Fruit fly (Drosophila melanogaster) Kc167 (cell line): ENCODE data around the gene loj.

Experiments used
- Myc ChIP-seq: fragments of >200 bp; optimal IDR thresholded peaks from 2 replicates; lab custom pipeline; 2017; ENCODE audit warnings: missing external identifiers
- Sin3A ChIP-seq: fragments of >200 bp; optimal IDR thresholded peaks from 2 replicates; lab custom pipeline; 2018; ENCODE audit warnings: missing external identifiers
- insv ChIP-seq: fragments of >200 bp; optimal IDR thresholded peaks from 3 replicates; lab custom pipeline; 2018; ENCODE audit warnings: missing external identifiers
- psq ChIP-seq: fragments of >200 bp; optimal IDR thresholded peaks from 2 replicates; lab custom pipeline; 2017; ENCODE audit warnings: missing external identifiers
- ttk ChIP-seq: sonication (Bioruptor generic); optimal IDR thresholded peaks from 2 replicates; lab custom pipeline; 2017; ENCODE audit warnings: missing external identifiers

dm6 chr3L:6082561-6082960, 12.2 kb upstream of the loj start, which contains the start of gene CG13293:
- TF ChIP-seq psq (lab: Kevin White, UChicago) (no peak), Myc (lab: Kevin White, UChicago) (no peak), ttk (lab: Kevin White, UChicago) (no peak), insv (lab: Kevin White, UChicago) (no peak), Sin3A (lab: Kevin White, UChicago) (no peak)
